ENCODE assay signal across 2 worm cellular contexts in the genomic region with DNA sequence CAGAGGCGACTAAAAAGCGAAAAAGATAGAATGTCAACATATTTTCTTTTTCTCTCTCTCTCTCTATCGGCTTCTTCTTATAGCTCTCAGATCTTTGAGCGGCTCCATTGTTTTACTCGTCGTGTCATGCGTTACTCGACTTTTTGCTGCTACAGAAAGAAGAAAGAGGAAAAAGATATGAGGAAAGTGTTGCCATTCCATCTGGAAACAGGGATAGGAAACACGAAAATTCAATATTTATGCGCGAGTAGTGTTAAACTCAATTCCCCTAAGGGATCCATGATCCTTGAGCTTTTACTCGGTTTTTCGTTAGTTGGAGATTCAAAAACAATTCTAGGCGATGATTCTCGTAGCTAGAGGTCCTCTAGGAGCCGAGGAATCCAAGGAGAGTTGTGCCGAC.
TF ChIP-seq lines count a peak whose summit lies in the region.

No protein-coding gene starts in this region.

TF ChIP-seq in whole organism, L1 larva, 84 proteins besides CTCF, POLR2A, EP300 and RAD21:
- peak; percentile 82 for TF ChIP-seq fkh-10 (GFP tag; optimal IDR thresholded peaks at IDR 0.05; lab: Kevin White, UChicago)
- no peak for TF ChIP-seq lin-39 (tag; optimal IDR thresholded peaks at IDR 0.05; lab: Kevin White, UChicago)
- no peak for TF ChIP-seq hlh-17 (GFP tag; optimal IDR thresholded peaks at IDR 0.05; lab: Kevin White, UChicago; ENCODE audit: borderline replicate concordance)
- TF ChIP-seq snu-23 (GFP tag; optimal IDR thresholded peaks at IDR 0.05; lab: Kevin White, UChicago), result no peak
- peak; percentile 56 for TF ChIP-seq lin-14 (GFP tag; optimal IDR thresholded peaks at IDR 0.05; lab: Kevin White, UChicago)
- TF ChIP-seq unc-130 (tag; optimal IDR thresholded peaks at IDR 0.05; lab: Kevin White, UChicago), result no peak

TF ChIP-seq in whole organism, mixed stage, embryonic, 35 proteins besides CTCF, POLR2A, EP300 and RAD21:
- TF ChIP-seq sptf-1 (tag; optimal IDR thresholded peaks at IDR 0.05; lab: Kevin White, UChicago), result no peak
- peak; percentile 16 for TF ChIP-seq ces-1 (GFP tag; optimal IDR thresholded peaks at IDR 0.05; lab: Kevin White, UChicago)

Comparison
In these comparisons a context has a peak if more than half of its experiments do, and no peak if none do; other contexts are left out.
1. Of the 14 proteins assayed by ChIP-seq in both whole organism, L1 larva and whole organism, mixed stage, embryonic: peak only in whole organism, L1 larva: none; only in whole organism, mixed stage, embryonic: ces-1; in both: none; in neither: 13.